Worm (Caenorhabditis elegans): ENCODE measurements around the gene aqp-10.

DNA sequence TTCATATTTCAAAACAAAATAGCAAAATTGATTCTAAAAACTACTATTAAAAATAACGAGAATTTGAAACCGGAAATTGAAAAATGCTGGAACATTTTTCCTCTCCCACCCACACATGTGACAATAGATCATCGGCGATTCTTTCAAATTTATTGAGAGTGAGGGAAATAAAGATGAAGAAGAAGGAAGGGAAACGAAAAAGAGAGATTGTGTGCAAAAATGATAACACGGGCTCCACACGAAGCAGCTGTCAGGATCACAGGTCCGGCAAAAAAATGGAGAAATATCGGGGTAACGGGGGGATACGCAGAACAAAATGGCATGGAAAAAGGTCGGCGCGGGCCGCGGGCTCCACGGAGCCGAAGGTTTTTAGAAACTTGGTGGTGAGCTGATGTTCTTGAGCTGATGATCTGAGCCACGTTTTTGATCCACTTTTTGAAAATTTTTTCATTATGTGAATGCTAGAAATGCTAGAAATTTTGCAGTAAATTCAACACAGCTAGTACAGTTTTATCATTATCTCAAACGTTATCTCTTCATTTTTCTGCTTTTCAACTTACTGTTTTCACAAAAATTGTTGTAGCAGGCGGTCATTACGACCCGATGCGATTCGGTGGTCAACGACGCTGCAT, 11.9 kb downstream of the aqp-10 start, which contains the start of gene shk-1:
- no peak for TF ChIP-seq ceh-82 (tag; optimal IDR thresholded peaks at IDR 0.05)
- TF ChIP-seq dpl-1 (GFP tag; optimal IDR thresholded peaks at IDR 0.05): no peak
- no peak for TF ChIP-seq lin-39 (tag; optimal IDR thresholded peaks at IDR 0.05)
- no peak for TF ChIP-seq fkh-10 (GFP tag; optimal IDR thresholded peaks at IDR 0.05)

Measured in whole organism, L1 larva.